Fruit fly (Drosophila melanogaster): ENCODE results near the gene CG17154.

Gene CG17154

dm6 chr3L:12056286-12057178, 31.9 kb upstream of the CG17154 start (continued):
- TF ChIP-seq CG8319 (GFP tag; optimal IDR thresholded peaks at IDR 0.05) (no peak), CG6792 (GFP tag; optimal IDR thresholded peaks at IDR 0.05) (peak; percentile 32), pdm3 (GFP tag; optimal IDR thresholded peaks at IDR 0.05) (peak; percentile 36), CG1621 (tag; optimal IDR thresholded peaks at IDR 0.05) (no peak), CG11294 (GFP tag; IDR thresholded peaks at IDR 0.05) (no peak), ss (GFP tag; optimal IDR thresholded peaks at IDR 0.05) (no peak), eg (GFP tag; IDR thresholded peaks at IDR 0.05) (peak; percentile 38; the same call in 1 of the 3 replicates), CG6854 (GFP tag; optimal IDR thresholded peaks at IDR 0.05) (peak; percentile 43), CG3919 (GFP tag; optimal IDR thresholded peaks at IDR 0.05) (peak; percentile 49), vri (GFP tag; optimal IDR thresholded peaks at IDR 0.05) (no peak), CG6808 (GFP tag; optimal IDR thresholded peaks at IDR 0.05) (peak; percentile 30), cyc (GFP tag; optimal IDR thresholded peaks at IDR 0.05) (peak; percentile 52), CG16779 (tag; optimal IDR thresholded peaks at IDR 0.05) (peak; percentile 27), Eip78C (GFP tag) (peak; percentile 89), Hr39 (GFP tag; optimal IDR thresholded peaks at IDR 0.05) (peak; percentile 14), Blimp-1 (GFP tag; optimal IDR thresholded peaks at IDR 0.05) (peak; percentile 3), Eip93F (GFP tag; optimal IDR thresholded peaks at IDR 0.05) (no peak), Sox15 (GFP tag; optimal IDR thresholded peaks at IDR 0.05) (peak; percentile 3), achi (GFP tag; optimal IDR thresholded peaks at IDR 0.05) (peak; percentile 50)

- no peak for TF ChIP-seq cyc (GFP tag; optimal IDR thresholded peaks at IDR 0.05)
- TF ChIP-seq vri (GFP tag; optimal IDR thresholded peaks at IDR 0.05) = peak; percentile 2
These were observed 30.8 kb upstream of the CG17154 start for dm6 chr3L:12057585-12057984.

- TF ChIP-seq OdsH (GFP tag; optimal IDR thresholded peaks at IDR 0.05) (peak; percentile 18), Eip93F (GFP tag; optimal IDR thresholded peaks at IDR 0.05) (no peak), salr (GFP tag; optimal IDR thresholded peaks at IDR 0.05) (no peak), dsx (GFP tag; optimal IDR thresholded peaks at IDR 0.05; ENCODE audit: poor library complexity, severe bottlenecking) (peak; percentile 99), Hr38 (GFP tag; optimal IDR thresholded peaks at IDR 0.05) (no peak), achi (GFP tag; optimal IDR thresholded peaks at IDR 0.05) (peak; percentile 10), dac (GFP tag; optimal IDR thresholded peaks at IDR 0.05) (peak; percentile 53), CG8632 (GFP tag; optimal IDR thresholded peaks at IDR 0.05) (no peak), eg (GFP tag; IDR thresholded peaks at IDR 0.05) (peak; percentile 53; the same call in 2 of the 3 replicates), Ets96B (tag; optimal IDR thresholded peaks at IDR 0.05) (peak; percentile 80), CG32006 (GFP tag; optimal IDR thresholded peaks at IDR 0.05) (peak; percentile 57), CG3032 (tag; optimal IDR thresholded peaks at IDR 0.05) (peak; percentile 39), Lpt (GFP tag; optimal IDR thresholded peaks at IDR 0.05) (no peak), CG8319 (GFP tag; optimal IDR thresholded peaks at IDR 0.05) (no peak), CG11294 (GFP tag; IDR thresholded peaks at IDR 0.05) (no peak), CG9139 (GFP tag; optimal IDR thresholded peaks at IDR 0.05) (peak; percentile 21), fd85E (GFP tag; optimal IDR thresholded peaks at IDR 0.05) (peak; percentile 55), Sox14 (GFP tag; optimal IDR thresholded peaks at IDR 0.05) (peak; percentile 40), svp (GFP tag) (peak; percentile 45), net (GFP tag; optimal IDR thresholded peaks at IDR 0.05) (peak; percentile 1), CG16779 (tag; optimal IDR thresholded peaks at IDR 0.05) (peak; percentile 58), CG6792 (GFP tag; optimal IDR thresholded peaks at IDR 0.05) (peak; percentile 73), Hr39 (GFP tag; optimal IDR thresholded peaks at IDR 0.05) (no peak), Sox102F (GFP tag; optimal IDR thresholded peaks at IDR 0.05) (no peak), esn (GFP tag; optimal IDR thresholded peaks at IDR 0.05) (peak; percentile 44), Ets21C (GFP tag; optimal IDR thresholded peaks at IDR 0.05) (no peak), pdm3 (GFP tag; optimal IDR thresholded peaks at IDR 0.05) (peak; percentile 30), CG3919 (GFP tag; optimal IDR thresholded peaks at IDR 0.05) (peak; percentile 84), CG1621 (tag; optimal IDR thresholded peaks at IDR 0.05) (peak; percentile 67), Met (GFP tag; optimal IDR thresholded peaks at IDR 0.05) (no peak), CG8119 (GFP tag; IDR thresholded peaks at IDR 0.05) (peak; percentile 36; the same call in 1 of the 3 replicates), Eip78C (GFP tag) (peak; percentile 75), fd59A (GFP tag; optimal IDR thresholded peaks at IDR 0.05) (peak; percentile 27), CG34406 (GFP tag; optimal IDR thresholded peaks at IDR 0.05) (no peak), Smox (GFP tag; optimal IDR thresholded peaks at IDR 0.05) (no peak), CG6808 (GFP tag; optimal IDR thresholded peaks at IDR 0.05) (peak; percentile 53), topi (GFP tag; optimal IDR thresholded peaks at IDR 0.05) (peak; percentile 55), Blimp-1 (GFP tag; optimal IDR thresholded peaks at IDR 0.05) (no peak)
These were observed 30.1 kb upstream of the CG17154 start for dm6 chr3L:12058293-12058842.

Measured in whole organism, prepupa.